Worm (Caenorhabditis elegans): ENCODE measurements around the gene pinn-1.

Gene pinn-1

ce11 chrII:2920817-2921458, 32.1 kb upstream of the pinn-1 start:
- TF ChIP-seq mbf-1 (tag; optimal IDR thresholded peaks at IDR 0.05): no peak
- TF ChIP-seq nhr-23 (tag; optimal IDR thresholded peaks at IDR 0.05): no peak
- peak; percentile 26 to 62 for TF ChIP-seq lsy-2 (tag; optimal IDR thresholded peaks at IDR 0.05)
- TF ChIP-seq alr-1 (tag; optimal IDR thresholded peaks at IDR 0.05): no peak
- TF ChIP-seq mdl-1 (tag; optimal IDR thresholded peaks at IDR 0.05): peak; percentile 70 to 82
- TF ChIP-seq dmd-4 (tag; optimal IDR thresholded peaks at IDR 0.05): no peak
- peak; percentile 6 for TF ChIP-seq lin-11 (tag; optimal IDR thresholded peaks at IDR 0.05)
- peak; percentile 64 for TF ChIP-seq unc-55 (GFP tag; optimal IDR thresholded peaks at IDR 0.05)
- no peak for TF ChIP-seq zag-1 (tag; optimal IDR thresholded peaks at IDR 0.05)
- TF ChIP-seq lin-13 (GFP tag; optimal IDR thresholded peaks at IDR 0.05): peak; percentile 1
- no peak for TF ChIP-seq unc-39 (tag; optimal IDR thresholded peaks at IDR 0.05)
- TF ChIP-seq elt-3 (tag; optimal IDR thresholded peaks at IDR 0.05): no peak
- no peak for TF ChIP-seq mab-5 (tag; optimal IDR thresholded peaks at IDR 0.05)
- TF ChIP-seq sma-3 (GFP tag; optimal IDR thresholded peaks at IDR 0.05): peak; percentile 15
- TF ChIP-seq peb-1 (tag; optimal IDR thresholded peaks at IDR 0.05): no peak
- peak; percentile 48 for TF ChIP-seq nhr-129 (tag; optimal IDR thresholded peaks at IDR 0.05)
- no peak for TF ChIP-seq ztf-1 (GFP tag; conservative IDR thresholded peaks at IDR 0.05)
- no peak for TF ChIP-seq snpc-4 (tag; optimal IDR thresholded peaks at IDR 0.05)
- no peak for TF ChIP-seq nhr-77 (tag; optimal IDR thresholded peaks at IDR 0.05)
- TF ChIP-seq fos-1 (tag; optimal IDR thresholded peaks at IDR 0.05): peak; percentile 61
- no peak for TF ChIP-seq nhr-237 (tag; optimal IDR thresholded peaks at IDR 0.05)
- TF ChIP-seq nhr-10 (tag; optimal IDR thresholded peaks at IDR 0.05): no peak
- TF ChIP-seq nhr-11 (tag; optimal IDR thresholded peaks at IDR 0.05): no peak
- no peak for TF ChIP-seq ama-1 (optimal IDR thresholded peaks at IDR 0.05)
- peak; percentile 80 for TF ChIP-seq C34F6.9 (tag; optimal IDR thresholded peaks at IDR 0.05)
- TF ChIP-seq F13H6.1 (tag; optimal IDR thresholded peaks at IDR 0.05): peak; percentile 7
- peak; percentile 27 for TF ChIP-seq gmeb-1 (tag; optimal IDR thresholded peaks at IDR 0.05)
- TF ChIP-seq nhr-25 (tag; optimal IDR thresholded peaks at IDR 0.05): peak; percentile 35
- TF ChIP-seq ztf-4 (tag; optimal IDR thresholded peaks at IDR 0.05): no peak
- peak; percentile 52 for TF ChIP-seq sma-9 (GFP tag; optimal IDR thresholded peaks at IDR 0.05)
- TF ChIP-seq sma-9 (tag; optimal IDR thresholded peaks at IDR 0.05): no peak
- no peak for TF ChIP-seq ceh-82 (tag; optimal IDR thresholded peaks at IDR 0.05)
- no peak for TF ChIP-seq nhr-6 (tag; optimal IDR thresholded peaks at IDR 0.05)
- no peak for TF ChIP-seq aly-2 (tag; optimal IDR thresholded peaks at IDR 0.05)
- no peak for TF ChIP-seq elt-1 (tag; optimal IDR thresholded peaks at IDR 0.05)
- no peak for TF ChIP-seq R02D3.7 (tag; optimal IDR thresholded peaks at IDR 0.05)
- TF ChIP-seq Y55F3AM.14 (GFP tag; optimal IDR thresholded peaks at IDR 0.05): no peak
- no peak for TF ChIP-seq egl-27 (tag; optimal IDR thresholded peaks at IDR 0.05)
- TF ChIP-seq crh-2 (tag; optimal IDR thresholded peaks at IDR 0.05): peak; percentile 28
- no peak for TF ChIP-seq skn-1 (tag; optimal IDR thresholded peaks at IDR 0.05)
- TF ChIP-seq ZK546.5 (tag; optimal IDR thresholded peaks at IDR 0.05): no peak
- no peak for TF ChIP-seq ceh-16 (tag; optimal IDR thresholded peaks at IDR 0.05)
- TF ChIP-seq lin-39 (tag; optimal IDR thresholded peaks at IDR 0.05): no peak
- TF ChIP-seq nhr-21 (tag; optimal IDR thresholded peaks at IDR 0.05): no peak
- no peak for TF ChIP-seq nhr-12 (tag; optimal IDR thresholded peaks at IDR 0.05)
- TF ChIP-seq sem-4 (tag; optimal IDR thresholded peaks at IDR 0.05): no peak
- no peak for TF ChIP-seq ztf-11 (tag; optimal IDR thresholded peaks at IDR 0.05)
- TF ChIP-seq unc-62 (GFP tag; optimal IDR thresholded peaks at IDR 0.05): no peak
- TF ChIP-seq blmp-1 (tag; optimal IDR thresholded peaks at IDR 0.05; ENCODE audit: insufficient read depth): no peak
